Worm (Caenorhabditis elegans) whole organism, midembryonic: ENCODE results near the gene rpl-12.

Experiments used
- T22C8.4 ChIP-seq: fragments of 200-800 bp; sonication (Bioruptor generic); IDR thresholded peaks from 2 replicates; pipeline ENCODE4 v1.3.6; 2022; ENCODE audit warnings: missing genetic modification characterization, missing compliant biosample characterization
- cog-1 ChIP-seq: sonication (generic microtip); optimal IDR thresholded peaks from 2 replicates; lab custom pipeline; 2016; ENCODE audit warnings: missing genetic modification characterization, missing compliant biosample characterization
- flt-1 ChIP-seq: fragments of 200-800 bp; sonication (Bioruptor generic); IDR thresholded peaks from 2 replicates; pipeline ENCODE4 v1.3.6; 2022; ENCODE audit warnings: missing genetic modification characterization, missing compliant biosample characterization
- klf-2 ChIP-seq: fragments of 200-800 bp; sonication (Bioruptor generic); conservative IDR thresholded peaks from 2 replicates; pipeline ENCODE4 v1.3.6; 2022; ENCODE audit warnings: missing genetic modification reagents, missing genetic modification characterization, missing compliant biosample characterization
- med-1 ChIP-seq: sonication (generic microtip); optimal IDR thresholded peaks from 2 replicates; lab custom pipeline; 2017; ENCODE audit warnings: missing genetic modification characterization, mild to moderate bottlenecking, missing compliant biosample characterization, antibody characterized with exemption, missing genetic modification reagents; ENCODE audit not compliant: insufficient read depth
- ref-1 ChIP-seq: fragments of 200-800 bp; sonication (Bioruptor generic); conservative IDR thresholded peaks from 2 replicates; pipeline ENCODE4 v1.3.6; 2022; ENCODE audit warnings: missing genetic modification reagents, missing genetic modification characterization, missing compliant biosample characterization
- tab-1 ChIP-seq: fragments of 200-800 bp; sonication (Bioruptor generic); IDR thresholded peaks from 2 replicates; pipeline ENCODE4 v1.3.6; 2022; ENCODE audit warnings: missing genetic modification characterization, missing compliant biosample characterization
- ztf-23 ChIP-seq: fragments of 200-800 bp; sonication (Bioruptor generic); IDR thresholded peaks from 2 replicates; pipeline ENCODE4 v1.3.6; 2022; ENCODE audit warnings: missing genetic modification reagents, missing genetic modification characterization, missing compliant biosample characterization
- ztf-29 ChIP-seq: fragments of 200-800 bp; sonication (Bioruptor generic); IDR thresholded peaks from 2 replicates; pipeline ENCODE4 v1.3.6; 2022; ENCODE audit warnings: missing genetic modification reagents, missing genetic modification characterization, missing compliant biosample characterization

Gene rpl-12

ce11 chrIV:13236485-13236884 is 4.0 kb downstream of the rpl-12 start, which contains the start of gene pwp-1:
Gene pwp-1, minus strand, starts transcription at chrIV:13236585.
- no peak for TF ChIP-seq cog-1 (tag; lab: Kevin White, UChicago)
- TF ChIP-seq T22C8.4 (GFP tag; lab: Robert Waterston, UW), result no peak
- no peak for TF ChIP-seq klf-2 (GFP tag; lab: Robert Waterston, UW)
- no peak for TF ChIP-seq ztf-29 (GFP tag; lab: Robert Waterston, UW)
- TF ChIP-seq tab-1 (GFP tag; lab: Robert Waterston, UW), result no peak
- no peak for TF ChIP-seq med-1 (GFP tag; lab: Kevin White, UChicago)
- no peak for TF ChIP-seq ref-1 (GFP tag; lab: Robert Waterston, UW)
- no peak for TF ChIP-seq ztf-23
- TF ChIP-seq flt-1 (GFP tag; lab: Robert Waterston, UW), result no peak

- TF ChIP-seq tab-1 (GFP tag; lab: Robert Waterston, UW), result no peak
- no peak for TF ChIP-seq klf-2 (GFP tag; lab: Robert Waterston, UW)
- TF ChIP-seq ztf-29 (GFP tag; lab: Robert Waterston, UW), result no peak
Observed at ce11 chrIV:13231393-13231792, 9.1 kb downstream of the rpl-12 start.

- TF ChIP-seq cog-1 (tag; lab: Kevin White, UChicago) (no peak), T22C8.4 (GFP tag; lab: Robert Waterston, UW) (no peak), ref-1 (GFP tag; lab: Robert Waterston, UW) (no peak), ztf-29 (GFP tag; lab: Robert Waterston, UW) (no peak), med-1 (GFP tag; lab: Kevin White, UChicago) (no peak), flt-1 (GFP tag; lab: Robert Waterston, UW) (no peak), tab-1 (GFP tag; lab: Robert Waterston, UW) (no peak), klf-2 (GFP tag; lab: Robert Waterston, UW) (no peak), ztf-23 (no peak)
Observed at ce11 chrIV:13221657-13222056, 18.8 kb downstream of the rpl-12 start, which contains the start of gene C48D1.5. Gene C48D1.5, plus strand, starts transcription at chrIV:13221957.

- TF ChIP-seq ref-1 (GFP tag; lab: Robert Waterston, UW) (no peak), ztf-29 (GFP tag; lab: Robert Waterston, UW) (no peak), T22C8.4 (GFP tag; lab: Robert Waterston, UW) (no peak), ztf-23 (no peak), tab-1 (GFP tag; lab: Robert Waterston, UW) (no peak), klf-2 (GFP tag; lab: Robert Waterston, UW) (no peak), med-1 (GFP tag; lab: Kevin White, UChicago) (no peak), cog-1 (tag; lab: Kevin White, UChicago) (no peak), flt-1 (GFP tag; lab: Robert Waterston, UW) (no peak)
Observed at ce11 chrIV:13220594-13220993, 19.9 kb downstream of the rpl-12 start.

ce11 chrIV:13214466-13214865 is 26.0 kb downstream of the rpl-12 start, which contains the start of gene cho-1:
Gene cho-1, minus strand, starts transcription at chrIV:13214566.
- TF ChIP-seq T22C8.4 (GFP tag; lab: Robert Waterston, UW) (no peak), flt-1 (GFP tag; lab: Robert Waterston, UW) (no peak), ztf-29 (GFP tag; lab: Robert Waterston, UW) (no peak), ref-1 (GFP tag; lab: Robert Waterston, UW) (no peak), cog-1 (tag; lab: Kevin White, UChicago) (no peak), med-1 (GFP tag; lab: Kevin White, UChicago) (no peak), ztf-23 (no peak), klf-2 (GFP tag; lab: Robert Waterston, UW) (no peak), tab-1 (GFP tag; lab: Robert Waterston, UW) (no peak)

- no peak for TF ChIP-seq flt-1 (GFP tag; lab: Robert Waterston, UW)
- TF ChIP-seq ztf-23, result no peak
- no peak for TF ChIP-seq ztf-29 (GFP tag; lab: Robert Waterston, UW)
- no peak for TF ChIP-seq T22C8.4 (GFP tag; lab: Robert Waterston, UW)
- TF ChIP-seq med-1 (GFP tag; lab: Kevin White, UChicago), result no peak
- TF ChIP-seq klf-2 (GFP tag; lab: Robert Waterston, UW), result no peak
- TF ChIP-seq cog-1 (tag; lab: Kevin White, UChicago), result no peak
- TF ChIP-seq tab-1 (GFP tag; lab: Robert Waterston, UW), result no peak
- TF ChIP-seq ref-1 (GFP tag; lab: Robert Waterston, UW), result no peak
Observed at ce11 chrIV:13209566-13209965, 30.9 kb downstream of the rpl-12 start, which contains the start of gene C48D1.9. Gene C48D1.9, minus strand, starts transcription at chrIV:13209666.

ce11 chrIV:13205891-13206290 is 34.6 kb downstream of the rpl-12 start:
- peak; percentile 21 for TF ChIP-seq cog-1 (tag; lab: Kevin White, UChicago)
- no peak for TF ChIP-seq tab-1 (GFP tag; lab: Robert Waterston, UW)
- no peak for TF ChIP-seq ztf-23
- TF ChIP-seq ref-1 (GFP tag; lab: Robert Waterston, UW), result no peak
- no peak for TF ChIP-seq med-1 (GFP tag; lab: Kevin White, UChicago)
- no peak for TF ChIP-seq klf-2 (GFP tag; lab: Robert Waterston, UW)
- no peak for TF ChIP-seq flt-1 (GFP tag; lab: Robert Waterston, UW)
- no peak for TF ChIP-seq ztf-29 (GFP tag; lab: Robert Waterston, UW)

- no peak for TF ChIP-seq klf-2 (GFP tag; lab: Robert Waterston, UW)
- TF ChIP-seq T22C8.4 (GFP tag; lab: Robert Waterston, UW), result no peak
- TF ChIP-seq flt-1 (GFP tag; lab: Robert Waterston, UW), result no peak
- no peak for TF ChIP-seq ref-1 (GFP tag; lab: Robert Waterston, UW)
- no peak for TF ChIP-seq ztf-29 (GFP tag; lab: Robert Waterston, UW)
- no peak for TF ChIP-seq cog-1 (tag; lab: Kevin White, UChicago)
- no peak for TF ChIP-seq ztf-23
- no peak for TF ChIP-seq med-1 (GFP tag; lab: Kevin White, UChicago)
- TF ChIP-seq tab-1 (GFP tag; lab: Robert Waterston, UW), result no peak
Observed at ce11 chrIV:13204037-13204436, 36.4 kb downstream of the rpl-12 start, which contains the start of gene ced-3. Gene ced-3, minus strand, starts transcription at chrIV:13204137.

ce11 chrIV:13197282-13197681 is 43.2 kb downstream of the rpl-12 start, which contains the start of gene C48D1.1:
Gene C48D1.1, minus strand, starts transcription at chrIV:13197382.
- TF ChIP-seq ref-1 (GFP tag; lab: Robert Waterston, UW), result no peak
- no peak for TF ChIP-seq ztf-23
- no peak for TF ChIP-seq med-1 (GFP tag; lab: Kevin White, UChicago)
- no peak for TF ChIP-seq tab-1 (GFP tag; lab: Robert Waterston, UW)
- TF ChIP-seq flt-1 (GFP tag; lab: Robert Waterston, UW), result no peak
- TF ChIP-seq T22C8.4 (GFP tag; lab: Robert Waterston, UW), result no peak
- TF ChIP-seq cog-1 (tag; lab: Kevin White, UChicago), result no peak
- no peak for TF ChIP-seq ztf-29 (GFP tag; lab: Robert Waterston, UW)
- TF ChIP-seq klf-2 (GFP tag; lab: Robert Waterston, UW), result no peak
